Fruit fly (Drosophila melanogaster): ENCODE results near the gene obst-G.

obst-G gene

DNA sequence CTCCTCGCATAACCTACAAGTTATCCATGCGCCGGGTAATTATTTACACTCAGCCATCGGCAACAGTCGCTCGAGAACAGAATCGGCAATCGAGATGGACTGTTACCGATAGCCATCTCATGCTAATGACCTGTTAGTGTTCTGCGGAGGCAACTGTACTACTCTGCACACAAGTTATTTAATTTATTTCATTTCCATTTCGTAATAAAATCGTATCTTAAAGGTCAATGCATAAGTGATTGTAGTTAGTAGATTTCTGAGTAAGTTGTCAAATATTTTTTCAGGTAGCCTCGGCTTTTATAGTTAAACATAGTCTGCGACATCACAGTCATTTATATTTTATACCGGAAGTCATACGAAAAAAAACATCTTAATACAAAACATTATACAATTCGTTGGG, 31.9 kb downstream of the obst-G start, which contains the start of gene CG11588:
TSS of gene CG11588 (plus strand) at position 301 of the 400 bp plus-strand sequence.
- TF ChIP-seq CG8478 (optimal IDR thresholded peaks at IDR 0.05), result no peak
- no peak for TF ChIP-seq Dll (optimal IDR thresholded peaks at IDR 0.05)
- no peak for TF ChIP-seq usp (GFP tag; optimal IDR thresholded peaks at IDR 0.05)
- TF ChIP-seq EcR (GFP tag; optimal IDR thresholded peaks at IDR 0.05), result no peak
- no peak for TF ChIP-seq pan (optimal IDR thresholded peaks at IDR 0.05)
- no peak for TF ChIP-seq psq (optimal IDR thresholded peaks at IDR 0.05)

DNA sequence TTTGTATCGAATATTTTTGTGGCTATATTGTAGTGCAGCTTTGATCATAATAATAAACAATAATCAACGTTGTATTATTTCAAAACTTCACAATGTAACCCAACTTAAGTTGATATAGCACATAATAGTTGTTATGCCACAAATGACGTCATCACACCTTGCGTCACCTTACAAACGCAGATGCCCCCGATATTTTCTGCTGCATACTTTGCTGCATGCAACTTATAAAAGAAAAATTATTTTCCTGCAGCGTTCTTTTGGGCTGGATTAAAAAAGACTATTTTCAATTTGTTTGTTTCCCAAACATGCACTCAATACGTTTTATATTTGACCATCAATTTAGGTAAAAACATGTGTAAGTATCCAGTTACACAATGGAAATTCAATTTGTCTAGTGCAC, 34.9 kb downstream of the obst-G start:
- no peak for TF ChIP-seq Dll (optimal IDR thresholded peaks at IDR 0.05)
